Worm (Caenorhabditis elegans): ENCODE measurements around the gene col-87.
"Not testable (repeated sequence)": the region's sequence is repeated elsewhere in the genome, so short reads cannot be mapped to it uniquely, and the experiment has no call there.

Gene col-87

DNA sequence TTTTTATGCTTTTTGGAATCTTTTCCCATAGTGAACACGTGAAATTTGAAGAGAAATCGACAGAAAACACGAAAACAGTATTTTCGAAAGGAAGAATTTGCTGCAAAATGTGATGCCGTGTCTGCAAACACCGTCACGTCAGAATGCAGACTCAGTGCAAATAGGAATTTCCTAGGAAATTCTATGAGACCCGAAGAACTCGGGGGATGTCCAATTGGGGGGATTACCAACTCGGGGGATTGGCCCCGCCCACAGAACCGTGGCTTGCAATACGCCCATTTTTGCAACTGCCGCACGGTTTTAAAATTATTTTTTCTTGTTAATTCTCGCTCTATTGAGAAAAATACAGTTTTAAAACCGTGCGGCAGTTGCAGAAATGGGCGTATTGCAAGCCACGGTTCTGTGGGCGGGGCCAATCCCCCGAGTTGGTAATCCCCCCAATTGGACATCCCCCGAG lies 47.6 kb upstream of the col-87 start, which contains the start of gene cacn-1:
cacn-1 (minus strand) TSS at position 51 of the 457 bp plus-strand sequence.
- TF ChIP-seq cebp-1 (GFP tag; IDR thresholded peaks at IDR 0.05) (0 out of 2 replicates have a peak, but pooled peaks have one; percentile 50), cebp-1 (tag; optimal IDR thresholded peaks at IDR 0.05) (peak; percentile 73), nfyb-1 (GFP tag; IDR thresholded peaks at IDR 0.05) (peak; percentile 85; the same call in 1 of the 2 replicates), athp-1 (tag; optimal IDR thresholded peaks at IDR 0.05) (peak; percentile 20), rpc-1 (optimal IDR thresholded peaks at IDR 0.05) (peak; percentile 3), D2030.7 (GFP tag; IDR thresholded peaks at IDR 0.05) (peak; percentile 47; the same call in 1 of the 2 replicates), Y56A3A.18 (GFP tag; IDR thresholded peaks at IDR 0.05) (0 out of 2 replicates have a peak, but pooled peaks have one; percentile 46), attf-5 (GFP tag; optimal IDR thresholded peaks at IDR 0.05) (peak; percentile 37), madf-10 (tag; optimal IDR thresholded peaks at IDR 0.05) (peak; percentile 39), bed-2 (GFP tag; IDR thresholded peaks at IDR 0.05) (0 out of 2 replicates have a peak, but pooled peaks have one; percentile 30), rcor-1 (GFP tag; IDR thresholded peaks at IDR 0.05) (peak; percentile 38; the same call in 1 of the 2 replicates), nhr-80 (tag; optimal IDR thresholded peaks at IDR 0.05) (peak; percentile 8), madf-6 (GFP tag; IDR thresholded peaks at IDR 0.05) (peak; percentile 34; the same call in 1 of the 2 replicates), snpc-4 (tag; optimal IDR thresholded peaks at IDR 0.05) (peak in 2 of 4 experiments; percentile 35 to 41), lin-40 (tag; optimal IDR thresholded peaks at IDR 0.05) (peak; percentile 71), pbrm-1 (GFP tag; IDR thresholded peaks at IDR 0.05) (peak; percentile 56; the same call in 1 of the 2 replicates), lir-1 (GFP tag; conservative IDR thresholded peaks at IDR 0.05) (0 out of 2 replicates have a peak, but pooled peaks have one; percentile 14), Y95B8A.8 (GFP tag; IDR thresholded peaks at IDR 0.05) (peak; percentile 29; the same call in 1 of the 2 replicates), ceh-100 (GFP tag; IDR thresholded peaks at IDR 0.05) (peak; percentile 93), B0019.2 (GFP tag; conservative IDR thresholded peaks at IDR 0.05) (0 out of 2 replicates have a peak, but pooled peaks have one; percentile 24), F33H1.4 (GFP tag; IDR thresholded peaks at IDR 0.05) (0 out of 2 replicates have a peak, but pooled peaks have one; percentile 21), hmg-1.2 (GFP tag; IDR thresholded peaks at IDR 0.05) (peak; percentile 62), egrh-3 (GFP tag; IDR thresholded peaks at IDR 0.05) (peak; percentile 55), mcd-1 (GFP tag; IDR thresholded peaks at IDR 0.05) (peak; percentile 90), ztf-28 (GFP tag; IDR thresholded peaks at IDR 0.05) (peak; percentile 67; the same call in 1 of the 2 replicates), hsf-1 (GFP tag; IDR thresholded peaks at IDR 0.05) (0 out of 2 replicates have a peak, but pooled peaks have one; percentile 21), dox-1 (GFP tag; IDR thresholded peaks at IDR 0.05) (peak; percentile 79), Y53G8AR.9 (GFP tag; conservative IDR thresholded peaks at IDR 0.05) (peak; percentile 58; the same call in 1 of the 2 replicates), ekl-4 (GFP tag; IDR thresholded peaks at IDR 0.05) (peak; percentile 69), egl-44 (GFP tag; IDR thresholded peaks at IDR 0.05) (peak; percentile 19; the same call in 1 of the 2 replicates), K11D2.4 (GFP tag; IDR thresholded peaks at IDR 0.05) (peak; percentile 67), lin-35 (GFP tag; optimal IDR thresholded peaks at IDR 0.05) (peak in 1 of 3 experiments; percentile 24), F49E8.2 (tag; optimal IDR thresholded peaks at IDR 0.05; ENCODE audit: insufficient read depth) (peak; percentile 10), attf-3 (GFP tag; conservative IDR thresholded peaks at IDR 0.05) (peak; percentile 37; the same call in 1 of the 2 replicates), C06A6.2 (GFP tag; conservative IDR thresholded peaks at IDR 0.05) (peak; percentile 84), madf-3 (GFP tag; IDR thresholded peaks at IDR 0.05) (peak; percentile 79; the same call in 1 of the 2 replicates)
- TF ChIP-seq rpc-1 (tag; optimal IDR thresholded peaks at IDR 0.05); snpc-4 (GFP tag; optimal IDR thresholded peaks at IDR 0.05): not testable (repeated sequence)
